Fruit fly (Drosophila melanogaster) whole organism, embryonic: ENCODE results near the gene Vha36-3.

Experiments used
- Atf6 ChIP-seq: fragments of 200-800 bp; sonication (Bioruptor generic); IDR thresholded peaks from 2 replicates; pipeline ENCODE4 v1.3.6; 2022; ENCODE audit warnings: missing biosample characterization, missing genetic modification characterization
- CG10274 ChIP-seq: fragments of 200-800 bp; sonication (Bioruptor generic); optimal IDR thresholded peaks from 3 replicates; lab custom pipeline; 2017; ENCODE audit warnings: missing biosample characterization, mild to moderate bottlenecking, missing genetic modification characterization
- CG10959 ChIP-seq: fragments of 200-800 bp; sonication (Bioruptor generic); IDR thresholded peaks from 2 replicates; pipeline ENCODE4 v1.3.6; 2022; ENCODE audit warnings: missing biosample characterization, missing genetic modification characterization
- CG11085 ChIP-seq: fragments of 200-800 bp; sonication (Bioruptor generic); IDR thresholded peaks from 2 replicates; pipeline ENCODE4 v1.3.6; 2022; ENCODE audit warnings: missing biosample characterization, missing genetic modification characterization
- CG11456 ChIP-seq: fragments of 200-800 bp; sonication (Bioruptor generic); IDR thresholded peaks from 3 replicates; pipeline ENCODE4 v1.3.6; 2022; ENCODE audit warnings: missing biosample characterization, missing genetic modification characterization
- CG11723 ChIP-seq: fragments of 200-800 bp; sonication (Bioruptor generic); optimal IDR thresholded peaks from 2 replicates; lab custom pipeline; 2017; ENCODE audit warnings: missing biosample characterization, mild to moderate bottlenecking, missing genetic modification characterization
- CG1233 ChIP-seq: fragments of 200-800 bp; sonication (Bioruptor generic); optimal IDR thresholded peaks from 4 replicates; lab custom pipeline; 2018; ENCODE audit warnings: missing biosample characterization, mild to moderate bottlenecking, missing genetic modification characterization
- CG17802 ChIP-seq: fragments of 200-800 bp; sonication (Bioruptor generic); optimal IDR thresholded peaks from 2 replicates; lab custom pipeline; 2018; ENCODE audit warnings: missing biosample characterization, mild to moderate bottlenecking, missing genetic modification characterization, moderate library complexity
- CG18262 ChIP-seq: fragments of 200-800 bp; optimal IDR thresholded peaks from 3 replicates; lab custom pipeline; 2019; ENCODE audit warnings: missing biosample characterization, mild to moderate bottlenecking, missing genetic modification characterization, moderate library complexity
- CG18599 ChIP-seq: fragments of 200-800 bp; sonication (Bioruptor generic); optimal IDR thresholded peaks from 3 replicates; lab custom pipeline; 2017; ENCODE audit warnings: missing biosample characterization, missing genetic modification characterization, mild to moderate bottlenecking, moderate library complexity, missing genetic modification reagents
- CG30020 ChIP-seq: fragments of 200-800 bp; optimal IDR thresholded peaks from 2 replicates; lab custom pipeline; 2019; ENCODE audit warnings: missing biosample characterization, mild to moderate bottlenecking, missing genetic modification characterization, moderate library complexity
- CG31365 ChIP-seq: fragments of 200-800 bp; sonication (Bioruptor generic); optimal IDR thresholded peaks from 2 replicates; lab custom pipeline; 2018; ENCODE audit warnings: missing biosample characterization, mild to moderate bottlenecking, missing genetic modification characterization
- CG31388 ChIP-seq: fragments of 200-800 bp; sonication (Bioruptor generic); optimal IDR thresholded peaks from 2 replicates; lab custom pipeline; 2016; ENCODE audit warnings: missing biosample characterization, missing genetic modification characterization
- CG3281 ChIP-seq: fragments of 200-800 bp; sonication (Bioruptor generic); optimal IDR thresholded peaks from 3 replicates; lab custom pipeline; 2017; ENCODE audit warnings: missing biosample characterization, mild to moderate bottlenecking, missing genetic modification characterization
- CG43689 ChIP-seq: fragments of 200-800 bp; sonication (Bioruptor generic); IDR thresholded peaks from 2 replicates; pipeline ENCODE4 v1.3.6; 2022; ENCODE audit warnings: missing biosample characterization, missing genetic modification characterization
- CG4404 ChIP-seq: fragments of 200-800 bp; sonication (Bioruptor generic); IDR thresholded peaks from 2 replicates; pipeline ENCODE4 v1.3.6; 2022; ENCODE audit warnings: missing biosample characterization, missing genetic modification characterization
- CG4854 ChIP-seq: fragments of 200-800 bp; sonication (Bioruptor generic); optimal IDR thresholded peaks from 2 replicates; lab custom pipeline; 2016; ENCODE audit warnings: missing biosample characterization, missing genetic modification characterization, inconsistent platforms
- CG6654 ChIP-seq: fragments of 200-800 bp; sonication (Bioruptor generic); optimal IDR thresholded peaks from 2 replicates; lab custom pipeline; 2017; ENCODE audit warnings: missing biosample characterization, mild to moderate bottlenecking, missing genetic modification characterization
- CG7271 ChIP-seq: fragments of 200-800 bp; sonication (Bioruptor generic); optimal IDR thresholded peaks from 2 replicates; lab custom pipeline; 2018; ENCODE audit warnings: missing biosample characterization, mild to moderate bottlenecking, missing genetic modification characterization, moderate library complexity
- CG7745 ChIP-seq: fragments of 200-800 bp; sonication (Bioruptor generic); optimal IDR thresholded peaks from 2 replicates; lab custom pipeline; 2018; ENCODE audit warnings: missing biosample characterization, mild to moderate bottlenecking, missing genetic modification characterization, moderate library complexity
- CG9876 ChIP-seq: fragments of 200-800 bp; sonication (Bioruptor generic); optimal IDR thresholded peaks from 2 replicates; lab custom pipeline; 2016; ENCODE audit warnings: missing biosample characterization, missing genetic modification characterization
- CG9932 ChIP-seq: fragments of 200-800 bp; sonication (Bioruptor generic); IDR thresholded peaks from 2 replicates; pipeline ENCODE4 v1.3.6; 2022; ENCODE audit warnings: missing biosample characterization, missing genetic modification characterization
- Chrac-16 ChIP-seq: fragments of 200-800 bp; sonication (Bioruptor generic); optimal IDR thresholded peaks from 3 replicates; lab custom pipeline; 2016; ENCODE audit warnings: missing biosample characterization, missing genetic modification characterization
- Dip3 ChIP-seq: fragments of 200-800 bp; sonication (Bioruptor generic); optimal IDR thresholded peaks from 3 replicates; lab custom pipeline; 2016; ENCODE audit warnings: missing biosample characterization, missing genetic modification characterization
- GATAe ChIP-seq: fragments of 200-800 bp; sonication (Bioruptor generic); conservative IDR thresholded peaks from 2 replicates; pipeline ENCODE4 v1.3.6; 2022; ENCODE audit warnings: missing biosample characterization, missing genetic modification characterization
- HmgZ ChIP-seq: fragments of 200-800 bp; sonication (Bioruptor generic); optimal IDR thresholded peaks from 2 replicates; lab custom pipeline; 2018; ENCODE audit warnings: missing biosample characterization, mild to moderate bottlenecking, missing genetic modification characterization
- Hr78 ChIP-seq, 2 experiments: fragments of 200-800 bp in 1 of 2; fragments of >200 bp in 1 of 2; sonication (Bioruptor generic) in 1 of 2; optimal IDR thresholded peaks; 2 replicates each; lab custom pipeline; 2017 to 2019; ENCODE audit warnings: missing biosample characterization in 2 of 2, missing genetic modification characterization in 2 of 2, mild to moderate bottlenecking in 1 of 2, moderate library complexity in 1 of 2
- Lpt ChIP-seq: fragments of >200 bp; optimal IDR thresholded peaks from 2 replicates; lab custom pipeline; 2018; ENCODE audit warnings: missing biosample characterization, missing genetic modification characterization
- Neu2 ChIP-seq: fragments of 200-800 bp; sonication (Bioruptor generic); optimal IDR thresholded peaks from 3 replicates; lab custom pipeline; 2016; ENCODE audit warnings: missing biosample characterization, missing genetic modification characterization, borderline replicate concordance
- Nf-YC ChIP-seq: fragments of 200-800 bp; optimal IDR thresholded peaks from 3 replicates; lab custom pipeline; 2019; ENCODE audit warnings: missing biosample characterization, mild to moderate bottlenecking, missing genetic modification characterization, moderate library complexity
- TFAM ChIP-seq: fragments of 200-800 bp; sonication (Bioruptor generic); optimal IDR thresholded peaks from 2 replicates; lab custom pipeline; 2017; ENCODE audit warnings: missing biosample characterization, missing genetic modification characterization, inconsistent platforms
- Xrp1 ChIP-seq: fragments of 200-800 bp; sonication (Bioruptor generic); IDR thresholded peaks from 2 replicates; pipeline ENCODE4 v1.3.6; 2022; ENCODE audit warnings: missing biosample characterization, missing genetic modification characterization
- abd-A ChIP-seq: fragments of 200-800 bp; sonication (Bioruptor generic); optimal IDR thresholded peaks from 3 replicates; lab custom pipeline; 2019; ENCODE audit warnings: missing biosample characterization, mild to moderate bottlenecking, missing genetic modification characterization, moderate library complexity
- chinmo ChIP-seq: fragments of 200-800 bp; sonication (Bioruptor generic); IDR thresholded peaks from 4 replicates; pipeline ENCODE4 v1.3.6; 2022; ENCODE audit warnings: missing biosample characterization, missing genetic modification characterization; ENCODE audit not compliant: partially characterized antibody
- chm ChIP-seq: fragments of 200-800 bp; sonication (Bioruptor generic); IDR thresholded peaks from 2 replicates; pipeline ENCODE4 v1.3.6; 2022; ENCODE audit warnings: missing biosample characterization, missing genetic modification characterization
- crol ChIP-seq: fragments of 200-800 bp; sonication (Bioruptor generic); IDR thresholded peaks from 2 replicates; pipeline ENCODE4 v1.3.6; 2022; ENCODE audit warnings: missing biosample characterization, missing genetic modification characterization
- crp ChIP-seq, 2 experiments: fragments of 200-800 bp; sonication (Bioruptor generic); optimal IDR thresholded peaks; 2 replicates in 1 of 2; 3 replicates in 1 of 2; lab custom pipeline; 2017; ENCODE audit warnings: missing biosample characterization in 2 of 2, missing genetic modification characterization in 2 of 2, mild to moderate bottlenecking in 1 of 2, moderate library complexity in 1 of 2
- ems ChIP-seq: fragments of 200-800 bp; sonication (Bioruptor generic); optimal IDR thresholded peaks from 3 replicates; lab custom pipeline; 2016; ENCODE audit warnings: missing biosample characterization, missing genetic modification characterization
- fd64A ChIP-seq: fragments of 200-800 bp; sonication (Bioruptor generic); optimal IDR thresholded peaks from 3 replicates; lab custom pipeline; 2018; ENCODE audit warnings: missing biosample characterization, mild to moderate bottlenecking, missing genetic modification characterization
- hkb ChIP-seq, 2 experiments: fragments of 200-800 bp in 1 of 2; fragments of >200 bp in 1 of 2; sonication (Bioruptor generic) in 1 of 2; IDR thresholded peaks in 1 of 2; optimal IDR thresholded peaks in 1 of 2; 2 replicates each; pipeline versions ENCODE4 v1.3.6 to Lab custom; 2017 to 2022; ENCODE audit warnings: missing biosample characterization in 1 of 2, missing genetic modification characterization in 1 of 2
- mirr ChIP-seq: fragments of 200-800 bp; sonication (Bioruptor generic); optimal IDR thresholded peaks from 3 replicates; lab custom pipeline; 2018; ENCODE audit warnings: missing biosample characterization, mild to moderate bottlenecking, missing genetic modification characterization
- psq ChIP-seq: fragments of 200-800 bp; sonication (Bioruptor generic); optimal IDR thresholded peaks from 2 replicates; lab custom pipeline; 2017; ENCODE audit warnings: missing biosample characterization, missing genetic modification characterization
- repo ChIP-seq: fragments of 200-800 bp; sonication (Bioruptor generic); optimal IDR thresholded peaks from 2 replicates; lab custom pipeline; 2016; ENCODE audit warnings: missing biosample characterization, missing genetic modification characterization
- sens ChIP-seq: fragments of 200-800 bp; sonication (Bioruptor generic); peaks from one replicate; lab custom pipeline; 2016; ENCODE audit warnings: missing biosample characterization, missing genetic modification characterization
- sim ChIP-seq: fragments of 200-800 bp; sonication (Bioruptor generic); IDR thresholded peaks from 2 replicates; pipeline ENCODE4 v1.3.6; 2022; ENCODE audit warnings: missing biosample characterization, missing genetic modification characterization
- sisA ChIP-seq: fragments of 200-800 bp; sonication (Bioruptor generic); IDR thresholded peaks from 2 replicates; pipeline ENCODE4 v1.3.6; 2022; ENCODE audit warnings: missing biosample characterization, missing genetic modification characterization
- sqz ChIP-seq: fragments of 200-800 bp; sonication (Bioruptor generic); optimal IDR thresholded peaks from 3 replicates; lab custom pipeline; 2018; ENCODE audit warnings: missing biosample characterization, mild to moderate bottlenecking, missing genetic modification characterization
- ssp ChIP-seq: fragments of 200-800 bp; sonication (Bioruptor generic); IDR thresholded peaks from 2 replicates; pipeline ENCODE4 v1.3.6; 2022; ENCODE audit warnings: missing biosample characterization, missing genetic modification characterization
- usp ChIP-seq: fragments of >200 bp; optimal IDR thresholded peaks from 2 replicates; lab custom pipeline; 2017; ENCODE audit warnings: missing biosample characterization, missing genetic modification characterization
- vvl ChIP-seq: fragments of 200-800 bp; sonication (Bioruptor generic); IDR thresholded peaks from 2 replicates; pipeline ENCODE4 v1.3.6; 2022; ENCODE audit warnings: missing biosample characterization, missing genetic modification characterization

Gene Vha36-3

dm6 chrX:2539495-2539894 is 40.9 kb downstream of the Vha36-3 start (continued):
- TF ChIP-seq CG3281 (no peak), sqz (GFP tag; lab: Kevin White, UChicago) (peak; percentile 23), usp (GFP tag; lab: Kevin White, UChicago) (no peak), abd-A (tag; lab: Kevin White, UChicago) (peak; percentile 86), chinmo (0 out of 4 replicates have a peak, but pooled peaks have one; percentile 55), crol (peak; percentile 39; the same call in 1 of the 2 replicates)
- TF ChIP-seq, all 482 proteins: peak for 8

- TF ChIP-seq abd-A (tag; lab: Kevin White, UChicago) (peak; percentile 66), CG31365 (no peak), Hr78 (GFP tag; optimal IDR thresholded peaks at IDR 0.05; lab: Kevin White, UChicago) (peak in 1 of 2 experiments; percentile 27), CG10274 (GFP tag; lab: Kevin White, UChicago) (no peak), CG7745 (tag; lab: Kevin White, UChicago) (no peak), CG9932 (GFP tag; lab: Robert Waterston, UW) (no peak), CG4854 (GFP tag; lab: Kevin White, UChicago) (no peak), Chrac-16 (GFP tag; lab: Kevin White, UChicago) (no peak), CG11456 (no peak), CG1233 (GFP tag; lab: Kevin White, UChicago) (no peak), ssp (GFP tag; lab: Robert Waterston, UW) (no peak), hkb (optimal IDR thresholded peaks at IDR 0.05; lab: Kevin White, UChicago) (no peak), hkb (GFP tag; IDR thresholded peaks at IDR 0.05; lab: Robert Waterston, UW) (no peak), GATAe (GFP tag; lab: Robert Waterston, UW) (no peak; the same call in 1 of the 2 replicates), sisA (GFP tag; lab: Robert Waterston, UW) (no peak), CG18599 (GFP tag; lab: Kevin White, UChicago) (no peak), vvl (peak; percentile 67; the same call in 1 of the 2 replicates), Neu2 (GFP tag; lab: Kevin White, UChicago) (no peak), TFAM (GFP tag; lab: Kevin White, UChicago) (no peak), CG11085 (GFP tag; lab: Robert Waterston, UW) (no peak), CG11723 (no peak), CG30020 (tag; lab: Kevin White, UChicago) (no peak), chm (GFP tag; lab: Robert Waterston, UW) (no peak), CG4404 (GFP tag; lab: Robert Waterston, UW) (no peak), Nf-YC (tag; lab: Kevin White, UChicago) (no peak), CG6654 (GFP tag; lab: Kevin White, UChicago) (peak; percentile 85), CG43689 (no peak), ems (no peak), Atf6 (GFP tag; lab: Robert Waterston, UW) (no peak), CG7271 (tag; lab: Kevin White, UChicago) (no peak), Xrp1 (GFP tag; lab: Robert Waterston, UW) (no peak), CG17802 (tag; lab: Kevin White, UChicago) (no peak), mirr (GFP tag; lab: Kevin White, UChicago) (peak; percentile 23), fd64A (GFP tag; lab: Kevin White, UChicago) (no peak), psq (GFP tag; lab: Kevin White, UChicago) (no peak), crp (GFP tag; optimal IDR thresholded peaks at IDR 0.05; lab: Kevin White, UChicago) (no peak), sim (GFP tag; lab: Robert Waterston, UW) (no peak), CG9876 (no peak), Dip3 (GFP tag; lab: Kevin White, UChicago) (no peak), CG18262 (tag; lab: Kevin White, UChicago) (no peak), HmgZ (tag; lab: Kevin White, UChicago) (no peak), CG31388 (no peak), repo (GFP tag; lab: Kevin White, UChicago) (no peak), sens (no peak), CG10959 (GFP tag; lab: Robert Waterston, UW) (no peak), Lpt (GFP tag; lab: Kevin White, UChicago) (no peak)
Measured at dm6 chrX:2538387-2538786, 42.0 kb downstream of the Vha36-3 start.
